Fruit fly (Drosophila melanogaster) S2 (cell line): ENCODE results near the gene CG31161.

ENCODE experiments used
- CG8478 ChIP-seq: fragments of >200 bp; optimal IDR thresholded peaks from 2 replicates; lab custom pipeline; 2018
- CTCF ChIP-seq, 2 experiments: fragments of >200 bp; optimal IDR thresholded peaks; 2 replicates each; lab custom pipeline; 2018

Gene CG31161

dm6 chr3R:22595293-22595868, 20.9 kb upstream of the CG31161 start:
- no peak for TF ChIP-seq CTCF (optimal IDR thresholded peaks at IDR 0.05; lab: Kevin White, UChicago)

- no peak for TF ChIP-seq CG8478 (lab: Kevin White, UChicago)
- no peak for TF ChIP-seq CTCF (optimal IDR thresholded peaks at IDR 0.05; lab: Kevin White, UChicago)
Observed at dm6 chr3R:22596450-22596849, 19.9 kb upstream of the CG31161 start.

dm6 chr3R:22597344-22597954, 18.9 kb upstream of the CG31161 start:
- no peak for TF ChIP-seq CG8478 (lab: Kevin White, UChicago)

- no peak for TF ChIP-seq CG8478 (lab: Kevin White, UChicago)
- TF ChIP-seq CTCF (optimal IDR thresholded peaks at IDR 0.05; lab: Kevin White, UChicago) = no peak
Observed at dm6 chr3R:22598759-22599158, 17.6 kb upstream of the CG31161 start.

dm6 chr3R:22602783-22603182, 13.5 kb upstream of the CG31161 start:
- TF ChIP-seq CG8478 (lab: Kevin White, UChicago) (no peak), CTCF (optimal IDR thresholded peaks at IDR 0.05; lab: Kevin White, UChicago) (no peak)

dm6 chr3R:22609185-22609584, 7.1 kb upstream of the CG31161 start, which contains the start of gene CG13843:
Gene CG13843, plus strand, starts transcription at chr3R:22609485.
- TF ChIP-seq CG8478 (lab: Kevin White, UChicago) (no peak), CTCF (optimal IDR thresholded peaks at IDR 0.05; lab: Kevin White, UChicago) (no peak)

dm6 chr3R:22613448-22613847, 2.9 kb upstream of the CG31161 start, which contains the start of the genes CG31156 and mRRF2:
Gene CG31156, minus strand, starts transcription at chr3R:22613656.
Gene mRRF2, plus strand, starts transcription at chr3R:22613686.
- TF ChIP-seq CTCF (optimal IDR thresholded peaks at IDR 0.05; lab: Kevin White, UChicago) (no peak), CG8478 (lab: Kevin White, UChicago) (no peak)

- TF ChIP-seq CTCF (optimal IDR thresholded peaks at IDR 0.05; lab: Kevin White, UChicago) (no peak), CG8478 (lab: Kevin White, UChicago) (no peak)
Observed at dm6 chr3R:22618280-22618679, 2.0 kb downstream of the CG31161 start, which contains the start of gene mRpL45. Gene mRpL45, plus strand, starts transcription at chr3R:22618492.

- TF ChIP-seq CTCF (optimal IDR thresholded peaks at IDR 0.05; lab: Kevin White, UChicago) (no peak), CG8478 (lab: Kevin White, UChicago) (no peak)
Observed at dm6 chr3R:22624737-22625136, 8.4 kb downstream of the CG31161 start.

dm6 chr3R:22625514-22626333, 9.4 kb downstream of the CG31161 start:
- TF ChIP-seq CG8478 (lab: Kevin White, UChicago) (no peak), CTCF (optimal IDR thresholded peaks at IDR 0.05; lab: Kevin White, UChicago) (no peak)

- TF ChIP-seq CTCF (optimal IDR thresholded peaks at IDR 0.05; lab: Kevin White, UChicago) (no peak), CG8478 (lab: Kevin White, UChicago) (no peak)
Observed at dm6 chr3R:22626334-22626688, 10.0 kb downstream of the CG31161 start.

- no peak for TF ChIP-seq CTCF (optimal IDR thresholded peaks at IDR 0.05; lab: Kevin White, UChicago)
- no peak for TF ChIP-seq CG8478 (lab: Kevin White, UChicago)
Observed at dm6 chr3R:22626842-22627392, 10.6 kb downstream of the CG31161 start.

dm6 chr3R:22627936-22628513, 11.7 kb downstream of the CG31161 start:
- TF ChIP-seq CG8478 (lab: Kevin White, UChicago) (no peak), CTCF (optimal IDR thresholded peaks at IDR 0.05; lab: Kevin White, UChicago) (no peak)

dm6 chr3R:22629174-22629573, 12.9 kb downstream of the CG31161 start:
- TF ChIP-seq CTCF (optimal IDR thresholded peaks at IDR 0.05; lab: Kevin White, UChicago) (no peak), CG8478 (lab: Kevin White, UChicago) (no peak)
